Worm (Caenorhabditis elegans) whole organism, L4 larva: Measurements from ENCODE around the gene dmsr-1.

Experiments
- aly-2 ChIP-seq: sonication (generic microtip); optimal IDR thresholded peaks from 2 replicates; lab custom pipeline; 2018; ENCODE audit warnings: missing biosample characterization, missing genetic modification characterization
- attf-4 ChIP-seq: sonication (generic microtip); optimal IDR thresholded peaks from 3 replicates; lab custom pipeline; 2017; ENCODE audit warnings: missing biosample characterization, missing genetic modification characterization
- cey-2 ChIP-seq: sonication (generic microtip); optimal IDR thresholded peaks from 3 replicates; lab custom pipeline; 2017; ENCODE audit warnings: missing genetic modification characterization, mild to moderate bottlenecking, missing compliant biosample characterization, antibody characterized with exemption, borderline replicate concordance; ENCODE audit not compliant: insufficient read depth
- dve-1 ChIP-seq: sonication (generic microtip); optimal IDR thresholded peaks from 2 replicates; lab custom pipeline; 2017; ENCODE audit warnings: antibody characterized with exemption, mild to moderate bottlenecking, missing genetic modification characterization, missing compliant biosample characterization; ENCODE audit not compliant: insufficient read depth
- fkh-10 ChIP-seq: fragments of 150-350 bp; optimal IDR thresholded peaks from 2 replicates; lab custom pipeline; 2014; ENCODE audit warnings: missing biosample characterization, missing genetic modification reagents, missing genetic modification characterization
- lsy-2 ChIP-seq, 2 experiments: fragments of 150-350 bp in 1 of 2; sonication (generic microtip) in 1 of 2; optimal IDR thresholded peaks; 2 replicates each; lab custom pipeline; 2014 to 2017; ENCODE audit warnings: missing biosample characterization in 2 of 2, missing genetic modification characterization in 2 of 2
- mdl-1 ChIP-seq, 2 experiments: fragments of 150-350 bp in 1 of 2; sonication (generic microtip) in 1 of 2; optimal IDR thresholded peaks; 2 replicates each; lab custom pipeline; 2014 to 2017; ENCODE audit warnings: missing biosample characterization in 2 of 2, missing genetic modification characterization in 2 of 2
- nhr-11 ChIP-seq: fragments of 150-350 bp; optimal IDR thresholded peaks from 2 replicates; lab custom pipeline; 2014; ENCODE audit warnings: missing biosample characterization, missing genetic modification characterization
- nhr-237 ChIP-seq: sonication (generic microtip); optimal IDR thresholded peaks from 2 replicates; lab custom pipeline; 2017; ENCODE audit warnings: missing biosample characterization, missing genetic modification characterization
- nhr-76 ChIP-seq: fragments of 150-350 bp; optimal IDR thresholded peaks from 2 replicates; lab custom pipeline; 2014; ENCODE audit warnings: missing biosample characterization, missing genetic modification characterization
- pha-4 ChIP-seq, 2 experiments: fragments of 150-350 bp in 1 of 2; fragments of 200-800 bp in 1 of 2; sonication (Bioruptor generic) in 1 of 2; IDR thresholded peaks in 1 of 2; optimal IDR thresholded peaks in 1 of 2; 2 replicates each; pipeline versions ENCODE4 v1.3.6 to Lab custom; 2014 to 2022; ENCODE audit warnings: missing genetic modification characterization in 2 of 2, missing genetic modification reagents in 2 of 2, missing biosample characterization in 1 of 2, missing compliant biosample characterization in 1 of 2
- rbr-2 ChIP-seq: sonication (generic microtip); optimal IDR thresholded peaks from 2 replicates; lab custom pipeline; 2016; ENCODE audit warnings: missing genotype, missing genetic modification characterization, missing compliant biosample characterization
- skn-1 ChIP-seq: fragments of 150-350 bp; optimal IDR thresholded peaks from 2 replicates; lab custom pipeline; 2014; ENCODE audit warnings: missing biosample characterization, missing genetic modification characterization
- snpc-4 ChIP-seq: fragments of 150-350 bp; optimal IDR thresholded peaks from 2 replicates; lab custom pipeline; 2014; ENCODE audit warnings: missing biosample characterization, missing genetic modification characterization

DNA sequence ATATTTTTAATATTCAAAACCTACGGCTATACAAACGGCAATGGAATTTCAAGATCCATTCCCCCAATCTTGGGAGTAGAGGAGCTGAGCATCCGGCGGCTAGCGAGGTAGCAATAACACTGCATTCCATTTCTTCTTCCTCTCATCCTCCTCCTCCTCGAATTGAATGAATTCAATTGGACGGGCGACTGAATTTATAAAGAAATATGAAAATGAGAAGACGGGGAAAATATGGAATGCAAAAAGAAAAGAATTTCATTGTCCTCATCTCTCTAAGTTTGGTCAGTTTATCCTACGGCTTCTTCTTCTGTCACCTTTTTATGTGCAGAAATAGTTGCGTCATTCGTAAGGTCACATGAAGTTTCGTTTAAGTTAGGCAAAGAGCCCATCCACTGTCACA is 2.2 kb upstream of the dmsr-1 start:
- TF ChIP-seq rbr-2 (tag; lab: Kevin White, UChicago) (no peak), mdl-1 (tag; optimal IDR thresholded peaks at IDR 0.05; lab: Kevin White, UChicago) (no peak), lsy-2 (tag; optimal IDR thresholded peaks at IDR 0.05; lab: Kevin White, UChicago) (no peak), nhr-11 (no peak), nhr-76 (tag; lab: Kevin White, UChicago) (no peak), fkh-10 (GFP tag; lab: Kevin White, UChicago) (no peak), attf-4 (tag; lab: Kevin White, UChicago) (no peak), pha-4 (GFP tag; IDR thresholded peaks at IDR 0.05; lab: Robert Waterston, UW) (no peak), pha-4 (tag; optimal IDR thresholded peaks at IDR 0.05; lab: Kevin White, UChicago) (no peak), aly-2 (tag; lab: Kevin White, UChicago) (no peak), snpc-4 (no peak), dve-1 (tag; lab: Kevin White, UChicago) (no peak), cey-2 (tag; lab: Kevin White, UChicago) (no peak), skn-1 (tag; lab: Kevin White, UChicago) (no peak), nhr-237 (tag; lab: Kevin White, UChicago) (no peak)
